Worm (Caenorhabditis elegans): ENCODE results near the gene pes-5.

- no peak for TF ChIP-seq him-1 (tag; optimal IDR thresholded peaks at IDR 0.05)
- TF ChIP-seq W03F9.2 (tag; optimal IDR thresholded peaks at IDR 0.05) = no peak
- no peak for TF ChIP-seq dao-5 (tag; optimal IDR thresholded peaks at IDR 0.05)
Observed at ce11 chrII:11842317-11842716, 12.5 kb upstream of the pes-5 start, which contains the start of gene T27D12.1.
